Worm (Caenorhabditis elegans) whole organism, late embryonic: ENCODE results near the gene grl-30.

Source experiments
- K09A11.1 ChIP-seq: sonication (generic microtip); optimal IDR thresholded peaks from 2 replicates; lab custom pipeline; 2017; ENCODE audit warnings: antibody characterized with exemption, mild to moderate bottlenecking, missing genetic modification characterization, missing compliant biosample characterization; ENCODE audit not compliant: insufficient read depth
- ceh-19 ChIP-seq: fragments of 200-800 bp; sonication (Bioruptor generic); optimal IDR thresholded peaks from 2 replicates; lab custom pipeline; 2018; ENCODE audit warnings: mild to moderate bottlenecking, missing genetic modification characterization, missing compliant biosample characterization
- elt-2 ChIP-seq: sonication (generic microtip); optimal IDR thresholded peaks from 2 replicates; lab custom pipeline; 2016; ENCODE audit warnings: missing genetic modification reagents, missing genetic modification characterization, missing compliant biosample characterization
- hlh-30 ChIP-seq: sonication (generic microtip); optimal IDR thresholded peaks from 2 replicates; lab custom pipeline; 2017; ENCODE audit warnings: antibody characterized with exemption, missing genetic modification characterization, missing compliant biosample characterization; ENCODE audit not compliant: insufficient read depth
- nfya-1 ChIP-seq: sonication (generic microtip); optimal IDR thresholded peaks from 2 replicates; lab custom pipeline; 2017; ENCODE audit warnings: missing genetic modification characterization, mild to moderate bottlenecking, missing compliant biosample characterization, antibody characterized with exemption, moderate library complexity
- nhr-11 ChIP-seq: fragments of 150-350 bp; optimal IDR thresholded peaks from 2 replicates; lab custom pipeline; 2014; ENCODE audit warnings: missing biosample characterization, missing genetic modification characterization
- odd-2 ChIP-seq: sonication (generic microtip); optimal IDR thresholded peaks from 2 replicates; lab custom pipeline; 2017; ENCODE audit warnings: antibody characterized with exemption, mild to moderate bottlenecking, missing genetic modification characterization, missing compliant biosample characterization
- tbx-2 ChIP-seq: sonication (generic microtip); optimal IDR thresholded peaks from 2 replicates; lab custom pipeline; 2016; ENCODE audit warnings: missing genetic modification characterization, missing compliant biosample characterization

DNA sequence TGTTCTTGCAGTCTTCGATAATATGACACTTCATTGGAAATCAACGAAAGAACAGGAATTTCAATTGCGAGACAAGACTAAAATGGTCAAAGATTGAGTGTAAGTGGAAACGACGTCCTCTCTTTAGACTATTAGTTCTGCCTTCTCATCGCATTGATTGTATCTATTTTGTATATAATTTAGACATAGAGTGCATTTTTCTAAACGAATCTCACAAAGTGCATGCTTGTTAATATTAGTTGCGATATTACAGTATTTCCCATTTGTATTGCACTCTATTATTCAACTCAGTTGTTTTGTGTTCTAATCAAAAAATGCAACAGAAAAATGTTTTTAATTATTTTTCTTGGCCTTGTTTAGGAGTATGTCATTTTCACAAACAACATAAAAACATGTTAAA is 17.8 kb upstream of the grl-30 start, which contains the start of gene nhr-93:
- TF ChIP-seq hlh-30 (tag; lab: Kevin White, UChicago), result no peak
- TF ChIP-seq odd-2 (tag; lab: Kevin White, UChicago), result no peak
- TF ChIP-seq elt-2 (tag; lab: Kevin White, UChicago), result no peak
- TF ChIP-seq nhr-11 (tag; lab: Kevin White, UChicago), result no peak
- no peak for TF ChIP-seq tbx-2 (tag; lab: Kevin White, UChicago)
- TF ChIP-seq nfya-1 (tag; lab: Kevin White, UChicago), result no peak
- TF ChIP-seq ceh-19 (GFP tag; lab: Kevin White, UChicago), result no peak
- TF ChIP-seq K09A11.1 (tag; lab: Kevin White, UChicago), result no peak
